Fruit fly (Drosophila melanogaster) ovary, adult (tissue): ENCODE measurements around the gene CG32235.
A peak's percentile ranks its signal among the peaks of the same experiment; 100 is the strongest.

Experiments used
- CG17801 ChIP-seq: fragments of 200-800 bp; optimal IDR thresholded peaks from 2 replicates; lab custom pipeline; 2019; ENCODE audit warnings: missing biosample characterization, mild to moderate bottlenecking, missing genetic modification characterization, moderate library complexity; ENCODE audit not compliant: partially characterized antibody

The CG32235 gene

DNA sequence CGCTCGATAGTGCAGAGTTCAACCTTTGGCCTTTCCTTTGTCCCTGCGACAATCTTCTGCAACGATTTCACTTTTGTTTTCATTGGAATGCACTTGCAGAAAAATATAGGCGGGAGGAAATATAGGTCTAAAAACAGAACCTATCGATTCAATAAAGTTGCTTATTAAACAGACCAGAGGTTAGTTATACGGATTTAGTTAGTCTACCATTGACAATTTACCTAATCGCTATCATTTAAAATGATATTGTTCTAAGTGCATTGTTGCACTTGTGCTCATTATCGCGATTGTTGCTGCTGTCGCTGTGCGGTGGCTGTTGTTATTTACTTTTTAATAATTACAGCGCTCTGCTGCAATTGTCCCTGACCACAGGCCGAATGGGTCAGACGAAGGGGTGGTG lies 23.9 kb downstream of the CG32235 start:
- no peak for TF ChIP-seq CG17801 (GFP tag; lab: Kevin White, UChicago)

DNA sequence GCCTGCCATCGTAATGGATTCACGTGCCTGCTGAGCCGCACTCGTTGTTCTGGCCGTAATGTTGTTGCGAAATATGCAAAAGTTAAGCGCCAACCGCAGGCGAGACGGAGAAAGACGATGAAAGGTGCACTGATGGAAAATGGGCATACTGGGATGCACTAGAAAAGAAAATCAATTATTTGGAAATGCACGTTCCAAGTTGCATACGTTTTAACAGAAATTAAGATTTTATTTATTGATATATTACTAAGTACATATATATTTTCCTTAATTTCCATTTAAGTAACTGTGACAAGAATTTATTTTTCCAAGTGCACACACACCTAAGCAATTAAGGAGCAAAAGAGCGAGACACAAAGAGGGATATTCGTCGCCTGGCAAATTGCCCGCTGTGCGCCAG lies 25.3 kb downstream of the CG32235 start:
- no peak for TF ChIP-seq CG17801 (GFP tag; lab: Kevin White, UChicago)

DNA sequence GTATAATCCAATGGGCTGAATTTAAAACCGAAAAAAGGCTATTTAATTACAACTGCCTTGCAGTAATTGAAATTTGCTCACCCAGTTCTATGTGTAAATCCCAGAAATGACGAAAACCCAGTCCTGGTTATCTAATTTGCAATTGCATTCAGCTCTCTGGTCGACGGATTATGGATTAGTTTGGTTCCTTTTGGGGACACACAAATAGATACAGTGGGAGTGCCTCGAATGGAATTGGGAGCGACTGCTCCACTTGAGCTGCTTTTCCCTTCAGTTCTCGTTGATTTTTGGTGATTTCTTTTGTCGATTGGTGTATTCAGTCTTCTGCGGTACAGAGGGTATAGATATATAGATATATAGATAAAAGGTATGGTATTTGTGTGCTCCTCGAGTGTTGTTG lies 26.8 kb downstream of the CG32235 start, which contains the start of gene CG13708:
Gene CG13708 (minus strand): TSS at position 101 of the 400 bp plus-strand sequence.
- no peak for TF ChIP-seq CG17801 (GFP tag; lab: Kevin White, UChicago)

dm6 chr3L:4825584-4825983 lies 34.7 kb downstream of the CG32235 start, which contains the start of the genes Dhc64C and LeuRS-m:
Dhc64C (minus strand) TSS chr3L:4825687.
LeuRS-m (plus strand) TSS chr3L:4825853.
- TF ChIP-seq CG17801 (GFP tag; lab: Kevin White, UChicago), result peak; percentile 36

DNA sequence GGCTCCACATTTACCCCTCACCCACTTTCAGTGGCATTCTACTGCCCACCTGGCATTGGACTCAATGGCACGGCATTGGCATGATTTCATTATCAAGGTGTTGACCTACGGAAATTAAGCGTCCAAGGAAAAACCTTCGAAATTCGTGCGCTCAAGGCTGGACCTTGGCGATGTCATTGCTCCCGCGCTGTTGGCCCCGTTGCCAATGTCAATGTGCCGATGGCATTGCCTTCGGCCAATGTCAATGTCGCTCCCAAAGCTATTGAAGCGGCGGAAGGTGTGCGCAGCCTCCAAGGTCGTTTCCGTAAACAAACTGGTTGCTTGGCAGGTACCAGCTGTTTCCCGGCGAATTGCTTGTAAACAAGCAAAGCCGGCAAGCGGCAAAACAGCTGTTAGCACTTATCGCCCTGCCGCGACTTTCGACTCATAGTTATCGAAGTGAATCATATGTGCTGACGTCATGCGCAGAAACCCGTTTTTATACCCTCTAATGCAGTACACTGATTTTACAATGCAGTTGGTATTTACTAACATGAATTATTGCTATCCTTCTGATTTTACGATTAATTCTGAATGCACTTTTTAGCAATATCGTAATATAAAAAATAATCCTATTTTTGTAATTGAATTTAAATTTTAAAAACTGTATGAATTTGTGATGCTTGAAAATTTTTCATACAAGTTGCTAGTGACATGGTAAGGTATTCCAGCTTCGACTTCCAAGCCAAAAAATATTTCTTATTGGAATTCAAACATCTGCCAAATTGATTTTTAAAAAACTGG lies 35.7 kb downstream of the CG32235 start:
- TF ChIP-seq CG17801 (GFP tag; lab: Kevin White, UChicago), result peak; percentile 88

DNA sequence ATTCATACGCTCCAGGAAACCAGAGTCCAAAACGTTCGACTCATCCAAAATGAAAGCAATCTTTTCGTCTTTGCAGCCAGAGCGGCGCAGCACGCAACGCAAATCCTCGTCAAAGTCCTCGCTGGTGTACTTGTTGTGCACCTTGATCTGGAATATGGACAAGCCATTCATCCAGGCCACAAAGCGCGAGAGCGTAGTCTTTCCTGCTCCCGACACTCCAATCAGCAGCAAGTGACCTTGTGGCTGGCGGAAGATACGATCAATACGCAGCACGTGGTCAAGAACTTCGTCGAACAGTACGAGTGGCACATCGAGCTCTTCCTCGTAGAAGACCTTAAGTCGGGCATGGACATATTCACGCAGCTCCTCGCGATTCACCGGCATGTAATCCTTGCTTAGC lies 46.1 kb downstream of the CG32235 start:
- TF ChIP-seq CG17801 (GFP tag; lab: Kevin White, UChicago), result no peak
